Fruit fly (Drosophila melanogaster) whole organism, embryonic: ENCODE measurements around the gene CG34300.
A peak's percentile ranks its signal among the peaks of the same experiment; 100 is the strongest.

ENCODE experiments used
- CG10431 ChIP-seq: fragments of 200-800 bp; sonication (Bioruptor generic); optimal IDR thresholded peaks from 3 replicates; lab custom pipeline; 2018; ENCODE audit warnings: missing biosample characterization, mild to moderate bottlenecking, missing genetic modification characterization
- CG12769 ChIP-seq: fragments of 200-800 bp; sonication (Bioruptor generic); optimal IDR thresholded peaks from 2 replicates; lab custom pipeline; 2019; ENCODE audit warnings: missing biosample characterization, mild to moderate bottlenecking, missing genetic modification characterization, moderate library complexity
- CG31441 ChIP-seq: fragments of 200-800 bp; sonication (Bioruptor generic); IDR thresholded peaks from 2 replicates; pipeline ENCODE4 v1.3.6; 2022; ENCODE audit warnings: missing biosample characterization, missing genetic modification characterization
- CG3838 ChIP-seq: fragments of 200-800 bp; sonication (Bioruptor generic); optimal IDR thresholded peaks from 3 replicates; lab custom pipeline; 2016; ENCODE audit warnings: missing biosample characterization, missing genetic modification characterization
- HHEX ChIP-seq: fragments of 200-800 bp; sonication (Bioruptor generic); optimal IDR thresholded peaks from 3 replicates; lab custom pipeline; 2017; ENCODE audit warnings: missing biosample characterization, mild to moderate bottlenecking, missing genetic modification characterization, missing genetic modification reagents
- danr ChIP-seq: fragments of 200-800 bp; sonication (Bioruptor generic); IDR thresholded peaks from 2 replicates; pipeline ENCODE4 v1.3.6; 2022; ENCODE audit warnings: missing biosample characterization, missing genetic modification characterization
- dysf ChIP-seq: fragments of 200-800 bp; sonication (Bioruptor generic); IDR thresholded peaks from 3 replicates; pipeline ENCODE4 v1.3.6; 2022; ENCODE audit warnings: missing biosample characterization, missing genetic modification characterization
- fru ChIP-seq: fragments of >200 bp; optimal IDR thresholded peaks from 2 replicates; lab custom pipeline; 2017
- hkb ChIP-seq, 2 experiments: fragments of 200-800 bp in 1 of 2; fragments of >200 bp in 1 of 2; sonication (Bioruptor generic) in 1 of 2; IDR thresholded peaks in 1 of 2; optimal IDR thresholded peaks in 1 of 2; 2 replicates each; pipeline versions ENCODE4 v1.3.6 to Lab custom; 2017 to 2022; ENCODE audit warnings: missing biosample characterization in 1 of 2, missing genetic modification characterization in 1 of 2
- lbe ChIP-seq: fragments of 200-800 bp; sonication (Bioruptor generic); optimal IDR thresholded peaks from 2 replicates; lab custom pipeline; 2016; ENCODE audit warnings: missing biosample characterization, mild to moderate bottlenecking, missing genetic modification characterization
- phol ChIP-seq: fragments of 200-800 bp; sonication (Bioruptor generic); optimal IDR thresholded peaks from 3 replicates; lab custom pipeline; 2018; ENCODE audit warnings: missing biosample characterization, mild to moderate bottlenecking, missing genetic modification characterization, moderate library complexity
- yki ChIP-seq: fragments of >200 bp; optimal IDR thresholded peaks from 3 replicates; lab custom pipeline; 2018
- z ChIP-seq: fragments of 200-800 bp; sonication (Bioruptor generic); IDR thresholded peaks from 3 replicates; pipeline ENCODE4 v1.3.6; 2022; ENCODE audit warnings: missing biosample characterization, missing genetic modification characterization

CG34300 gene

dm6 chr3R:30256233-30256632 is 50.2 kb downstream of the CG34300 start (continued):
- no peak for TF ChIP-seq hkb (optimal IDR thresholded peaks at IDR 0.05; lab: Kevin White, UChicago)
- 0 out of 2 replicates have a peak, but pooled peaks have one; percentile 13 for TF ChIP-seq hkb (GFP tag; IDR thresholded peaks at IDR 0.05; lab: Robert Waterston, UW)
- TF ChIP-seq CG31441 (GFP tag; lab: Robert Waterston, UW) = peak; percentile 31; the same call in 1 of the 2 replicates
- 0 out of 3 replicates have a peak, but pooled peaks have one; percentile 5 for TF ChIP-seq dysf (GFP tag; lab: Robert Waterston, UW)
- TF ChIP-seq CG10431 (GFP tag; lab: Kevin White, UChicago) = no peak
- peak; percentile 7 for TF ChIP-seq lbe (GFP tag; lab: Kevin White, UChicago)
- TF ChIP-seq CG12769 = no peak
- TF ChIP-seq CG3838 = no peak
- TF ChIP-seq yki (lab: Kevin White, UChicago) = no peak
- TF ChIP-seq HHEX = no peak
- TF ChIP-seq fru (lab: Kevin White, UChicago) = no peak
- no peak for TF ChIP-seq z (GFP tag; lab: Robert Waterston, UW)
- TF ChIP-seq danr = no peak
- peak; percentile 19 for TF ChIP-seq phol (tag; lab: Kevin White, UChicago)
